Fruit fly (Drosophila melanogaster) whole organism, prepupa: Measurements from ENCODE around the gene Cdc14.

Experiments used
- Blimp-1 ChIP-seq: fragments of 200-800 bp; sonication (Bioruptor generic); optimal IDR thresholded peaks from 3 replicates; lab custom pipeline; 2017; ENCODE audit warnings: missing biosample characterization, missing genetic modification characterization, mild to moderate bottlenecking, moderate library complexity, missing genetic modification reagents
- CG10669 ChIP-seq: fragments of 200-800 bp; sonication (Bioruptor generic); optimal IDR thresholded peaks from 3 replicates; lab custom pipeline; 2018; ENCODE audit warnings: missing biosample characterization, mild to moderate bottlenecking, missing genetic modification characterization, moderate library complexity
- CG11294 ChIP-seq: fragments of 200-800 bp; sonication (Bioruptor generic); IDR thresholded peaks from 2 replicates; pipeline ENCODE4 v1.3.6; 2022; ENCODE audit warnings: missing biosample characterization, missing genetic modification characterization
- CG11762 ChIP-seq: fragments of 200-800 bp; sonication (Bioruptor generic); optimal IDR thresholded peaks from 3 replicates; lab custom pipeline; 2016; ENCODE audit warnings: missing biosample characterization, missing genetic modification characterization; ENCODE audit not compliant: insufficient read depth
- CG11902 ChIP-seq: fragments of 200-800 bp; sonication (Bioruptor generic); optimal IDR thresholded peaks from 3 replicates; lab custom pipeline; 2016; ENCODE audit warnings: missing biosample characterization, missing genetic modification characterization
- CG15336 ChIP-seq: fragments of 200-800 bp; sonication (Bioruptor generic); IDR thresholded peaks from 2 replicates; pipeline ENCODE4 v1.3.6; 2022; ENCODE audit warnings: missing biosample characterization, missing genetic modification characterization
- CG1621 ChIP-seq: fragments of 200-800 bp; sonication (Bioruptor generic); optimal IDR thresholded peaks from 3 replicates; lab custom pipeline; 2018; ENCODE audit warnings: missing biosample characterization, mild to moderate bottlenecking, missing genetic modification characterization
- CG3032 ChIP-seq: fragments of 200-800 bp; optimal IDR thresholded peaks from 2 replicates; lab custom pipeline; 2019; ENCODE audit warnings: missing biosample characterization, mild to moderate bottlenecking, missing genetic modification characterization, moderate library complexity
- CG31627 ChIP-seq: fragments of 200-800 bp; sonication (Bioruptor generic); optimal IDR thresholded peaks from 3 replicates; lab custom pipeline; 2016; ENCODE audit warnings: missing biosample characterization, missing genetic modification characterization
- CG32006 ChIP-seq: fragments of 200-800 bp; sonication (Bioruptor generic); optimal IDR thresholded peaks from 3 replicates; lab custom pipeline; 2017; ENCODE audit warnings: missing biosample characterization, mild to moderate bottlenecking, missing genetic modification characterization
- CG34406 ChIP-seq: fragments of 200-800 bp; sonication (Bioruptor generic); optimal IDR thresholded peaks from 3 replicates; lab custom pipeline; 2016; ENCODE audit warnings: missing biosample characterization, missing genetic modification characterization
- CG3919 ChIP-seq: fragments of 200-800 bp; sonication (Bioruptor generic); optimal IDR thresholded peaks from 3 replicates; lab custom pipeline; 2016; ENCODE audit warnings: missing biosample characterization, missing genetic modification characterization
- CG4318 ChIP-seq: fragments of 200-800 bp; sonication (Bioruptor generic); optimal IDR thresholded peaks from 3 replicates; lab custom pipeline; 2017; ENCODE audit warnings: missing biosample characterization, mild to moderate bottlenecking, missing genetic modification characterization
- CG6854 ChIP-seq: fragments of 200-800 bp; sonication (Bioruptor generic); optimal IDR thresholded peaks from 2 replicates; lab custom pipeline; 2017; ENCODE audit warnings: missing biosample characterization, mild to moderate bottlenecking, missing genetic modification characterization
- CG7368 ChIP-seq: fragments of 200-800 bp; sonication (Bioruptor generic); optimal IDR thresholded peaks from 3 replicates; lab custom pipeline; 2016; ENCODE audit warnings: missing biosample characterization, missing genetic modification characterization
- CG8119 ChIP-seq: fragments of 200-800 bp; sonication (Bioruptor generic); IDR thresholded peaks from 3 replicates; pipeline ENCODE4 v1.3.6; 2022; ENCODE audit warnings: missing biosample characterization, missing genetic modification characterization
- CG8319 ChIP-seq: fragments of 200-800 bp; sonication (Bioruptor generic); optimal IDR thresholded peaks from 3 replicates; lab custom pipeline; 2016; ENCODE audit warnings: missing biosample characterization, missing genetic modification characterization
- CG8632 ChIP-seq: fragments of 200-800 bp; sonication (Bioruptor generic); optimal IDR thresholded peaks from 3 replicates; lab custom pipeline; 2016; ENCODE audit warnings: missing biosample characterization, missing genetic modification characterization
- CG9139 ChIP-seq: fragments of 200-800 bp; sonication (Bioruptor generic); optimal IDR thresholded peaks from 3 replicates; lab custom pipeline; 2017; ENCODE audit warnings: missing biosample characterization, mild to moderate bottlenecking, missing genetic modification characterization
- Eip75B ChIP-seq: fragments of 200-800 bp; sonication (Bioruptor generic); optimal IDR thresholded peaks from 3 replicates; lab custom pipeline; 2016; ENCODE audit warnings: missing biosample characterization, missing genetic modification characterization
- Eip78C ChIP-seq: fragments of 200-800 bp; sonication (Bioruptor generic); peaks from one replicate; lab custom pipeline; 2016; ENCODE audit warnings: missing biosample characterization, missing genetic modification characterization
- Eip93F ChIP-seq: fragments of 200-800 bp; sonication (Bioruptor generic); optimal IDR thresholded peaks from 2 replicates; lab custom pipeline; 2016; ENCODE audit warnings: missing biosample characterization, mild to moderate bottlenecking, missing genetic modification characterization
- Ets21C ChIP-seq: fragments of 200-800 bp; sonication (Bioruptor generic); optimal IDR thresholded peaks from 3 replicates; lab custom pipeline; 2016; ENCODE audit warnings: missing biosample characterization, missing genetic modification characterization
- Ets96B ChIP-seq: fragments of 200-800 bp; optimal IDR thresholded peaks from 2 replicates; lab custom pipeline; 2019; ENCODE audit warnings: missing biosample characterization, mild to moderate bottlenecking, missing genetic modification characterization, moderate library complexity
- Hr38 ChIP-seq: sonication (Bioruptor generic); optimal IDR thresholded peaks from 2 replicates; lab custom pipeline; 2016; ENCODE audit warnings: missing biosample characterization, missing genetic modification characterization
- Hr39 ChIP-seq: fragments of 200-800 bp; sonication (Bioruptor generic); optimal IDR thresholded peaks from 2 replicates; lab custom pipeline; 2016; ENCODE audit warnings: missing biosample characterization, missing genetic modification characterization
- Hr4 ChIP-seq: fragments of 200-800 bp; sonication (Bioruptor generic); optimal IDR thresholded peaks from 3 replicates; lab custom pipeline; 2016; ENCODE audit warnings: missing biosample characterization, missing genetic modification characterization
- Lpt ChIP-seq: fragments of 200-800 bp; sonication (Bioruptor generic); optimal IDR thresholded peaks from 3 replicates; lab custom pipeline; 2016; ENCODE audit warnings: missing biosample characterization, missing genetic modification characterization
- Met ChIP-seq: fragments of 200-800 bp; sonication (Bioruptor generic); optimal IDR thresholded peaks from 3 replicates; lab custom pipeline; 2016; ENCODE audit warnings: missing biosample characterization, missing genetic modification characterization
- Sox102F ChIP-seq: fragments of 200-800 bp; sonication (Bioruptor generic); optimal IDR thresholded peaks from 2 replicates; lab custom pipeline; 2016; ENCODE audit warnings: missing biosample characterization, mild to moderate bottlenecking, missing genetic modification characterization
- Sox14 ChIP-seq: fragments of 200-800 bp; sonication (Bioruptor generic); optimal IDR thresholded peaks from 3 replicates; lab custom pipeline; 2016; ENCODE audit warnings: missing biosample characterization, missing genetic modification characterization
- achi ChIP-seq: fragments of 200-800 bp; sonication (Bioruptor generic); optimal IDR thresholded peaks from 3 replicates; lab custom pipeline; 2016; ENCODE audit warnings: missing biosample characterization, missing genetic modification characterization
- cyc ChIP-seq: fragments of 200-800 bp; sonication (Bioruptor generic); optimal IDR thresholded peaks from 3 replicates; lab custom pipeline; 2016; ENCODE audit warnings: missing biosample characterization, missing genetic modification characterization
- dac ChIP-seq: fragments of 200-800 bp; sonication (Bioruptor generic); optimal IDR thresholded peaks from 2 replicates; lab custom pipeline; 2017; ENCODE audit warnings: missing biosample characterization, mild to moderate bottlenecking, missing genetic modification characterization
- dsx ChIP-seq: fragments of 200-800 bp; optimal IDR thresholded peaks from 3 replicates; lab custom pipeline; 2019; ENCODE audit warnings: missing biosample characterization, mild to moderate bottlenecking, missing genetic modification characterization, moderate library complexity; ENCODE audit not compliant: poor library complexity, severe bottlenecking
- esn ChIP-seq: fragments of 200-800 bp; sonication (Bioruptor generic); optimal IDR thresholded peaks from 2 replicates; lab custom pipeline; 2016; ENCODE audit warnings: missing biosample characterization, mild to moderate bottlenecking, missing genetic modification characterization, moderate library complexity
- fd59A ChIP-seq: fragments of 200-800 bp; sonication (Bioruptor generic); optimal IDR thresholded peaks from 2 replicates; lab custom pipeline; 2017; ENCODE audit warnings: missing biosample characterization, mild to moderate bottlenecking, missing genetic modification characterization, missing genetic modification reagents
- fd85E ChIP-seq: fragments of 200-800 bp; sonication (Bioruptor generic); optimal IDR thresholded peaks from 3 replicates; lab custom pipeline; 2016; ENCODE audit warnings: missing biosample characterization, missing genetic modification characterization
- fkh ChIP-seq: fragments of 200-800 bp; sonication (Bioruptor generic); optimal IDR thresholded peaks from 3 replicates; lab custom pipeline; 2017; ENCODE audit warnings: missing biosample characterization, mild to moderate bottlenecking, missing genetic modification characterization, moderate library complexity
- lz ChIP-seq: fragments of 200-800 bp; sonication (Bioruptor generic); optimal IDR thresholded peaks from 3 replicates; lab custom pipeline; 2016; ENCODE audit warnings: missing biosample characterization, missing genetic modification characterization
- net ChIP-seq: fragments of 200-800 bp; sonication (Bioruptor generic); optimal IDR thresholded peaks from 3 replicates; lab custom pipeline; 2016; ENCODE audit warnings: missing biosample characterization, missing genetic modification characterization
- pdm3 ChIP-seq: fragments of 200-800 bp; sonication (Bioruptor generic); optimal IDR thresholded peaks from 3 replicates; lab custom pipeline; 2016; ENCODE audit warnings: missing biosample characterization, missing genetic modification characterization
- salr ChIP-seq, 2 experiments: fragments of 200-800 bp; sonication (Bioruptor generic); optimal IDR thresholded peaks; 3 replicates each; lab custom pipeline; 2016 to 2018; ENCODE audit warnings: missing biosample characterization in 2 of 2, missing genetic modification characterization in 2 of 2, mild to moderate bottlenecking in 1 of 2
- spab ChIP-seq: fragments of 200-800 bp; sonication (Bioruptor generic); optimal IDR thresholded peaks from 2 replicates; lab custom pipeline; 2017; ENCODE audit warnings: missing biosample characterization, mild to moderate bottlenecking, missing genetic modification characterization, missing genetic modification reagents
- ss ChIP-seq, 2 experiments: fragments of 200-800 bp; sonication (Bioruptor generic); optimal IDR thresholded peaks; 2 replicates in 1 of 2; 3 replicates in 1 of 2; lab custom pipeline; 2017 to 2018; ENCODE audit warnings: mild to moderate bottlenecking in 2 of 2, missing biosample characterization in 2 of 2, missing genetic modification characterization in 2 of 2, moderate library complexity in 1 of 2
- topi ChIP-seq: fragments of 200-800 bp; sonication (Bioruptor generic); optimal IDR thresholded peaks from 3 replicates; lab custom pipeline; 2016; ENCODE audit warnings: missing biosample characterization, missing genetic modification characterization

Gene Cdc14

dm6 chr2L:7828231-7828630 lies 17.7 kb upstream of the Cdc14 start (continued):
- TF ChIP-seq Lpt (GFP tag; lab: Kevin White, UChicago) = peak; percentile 31
- TF ChIP-seq Blimp-1 (GFP tag; lab: Kevin White, UChicago) = no peak
- no peak for TF ChIP-seq CG11902 (GFP tag; lab: Kevin White, UChicago)
- peak; percentile 36 for TF ChIP-seq topi (GFP tag; lab: Kevin White, UChicago)
- no peak for TF ChIP-seq dac (GFP tag; lab: Kevin White, UChicago)
- peak; percentile 26 for TF ChIP-seq net (GFP tag; lab: Kevin White, UChicago)

DNA sequence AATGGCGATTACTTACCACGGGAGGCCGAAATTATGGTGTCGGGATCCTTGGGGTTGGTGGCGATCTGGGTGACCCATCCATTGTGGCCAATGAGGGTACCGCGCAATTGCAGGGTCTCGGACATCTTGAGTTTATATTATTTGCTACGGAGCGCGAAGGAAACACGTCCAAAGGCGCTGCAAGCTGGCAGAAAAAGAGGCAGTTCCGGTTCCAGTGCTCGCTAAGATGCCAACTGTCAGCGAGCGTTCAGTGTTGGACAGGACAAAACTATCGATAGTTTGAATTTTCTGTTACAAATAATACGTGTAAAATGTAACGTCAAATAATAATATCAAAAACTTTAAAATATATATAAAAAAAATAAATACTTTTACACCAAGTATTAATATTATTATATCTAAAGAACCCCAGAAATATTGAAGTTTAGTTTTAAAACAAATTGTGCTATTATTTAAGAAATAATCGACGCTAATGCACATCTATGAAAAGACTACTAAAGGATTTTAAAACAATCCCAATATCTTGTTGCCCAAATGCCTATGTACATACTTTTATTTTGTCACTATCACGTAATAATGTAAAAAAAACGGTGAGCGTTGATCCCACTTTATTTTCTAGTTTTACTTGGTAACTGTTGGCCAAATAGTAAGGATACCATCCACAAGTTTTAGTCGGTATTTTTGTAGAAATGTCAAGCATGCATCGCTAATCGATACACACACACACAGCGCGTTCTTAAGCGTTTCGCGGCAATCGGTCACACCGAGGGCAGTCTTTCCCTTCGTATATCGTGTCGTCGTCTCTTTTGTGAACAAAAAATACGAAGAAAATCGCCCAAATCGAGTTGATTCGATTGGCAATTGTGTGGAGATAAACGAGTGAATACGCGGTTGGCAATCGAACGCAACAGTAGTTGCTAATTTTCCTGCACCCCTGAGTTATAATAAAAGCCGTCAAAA lies 16.8 kb upstream of the Cdc14 start, which contains the start of the genes Rack1 and mts:
Gene Rack1, minus strand, starts transcription at position 271 of the 960 bp plus-strand sequence.
Gene mts, plus strand, starts transcription at position 606 of the 960 bp plus-strand sequence.
- TF ChIP-seq pdm3 (peak; percentile 61), CG32006 (GFP tag; lab: Kevin White, UChicago) (no peak), CG4318 (GFP tag; lab: Kevin White, UChicago) (no peak), Ets96B (tag; lab: Kevin White, UChicago) (no peak), CG1621 (tag; lab: Kevin White, UChicago) (peak; percentile 62), net (GFP tag; lab: Kevin White, UChicago) (peak; percentile 84), CG15336 (GFP tag; lab: Robert Waterston, UW) (no peak), Sox14 (no peak), Eip93F (no peak), dac (GFP tag; lab: Kevin White, UChicago) (peak; percentile 54), Eip78C (GFP tag; lab: Kevin White, UChicago) (peak; percentile 94), salr (GFP tag; optimal IDR thresholded peaks at IDR 0.05; lab: Kevin White, UChicago) (peak; percentile 36 to 83), CG11902 (GFP tag; lab: Kevin White, UChicago) (peak; percentile 49), CG34406 (peak; percentile 73), cyc (GFP tag; lab: Kevin White, UChicago) (peak; percentile 77), Hr39 (peak; percentile 64), CG11294 (GFP tag; lab: Robert Waterston, UW) (no peak), CG10669 (GFP tag; lab: Kevin White, UChicago) (peak; percentile 71), Ets21C (GFP tag; lab: Kevin White, UChicago) (no peak), dsx (GFP tag; lab: Kevin White, UChicago) (peak; percentile 31), CG7368 (peak; percentile 74), fd85E (GFP tag; lab: Kevin White, UChicago) (peak; percentile 72), Blimp-1 (GFP tag; lab: Kevin White, UChicago) (peak; percentile 59), achi (GFP tag; lab: Kevin White, UChicago) (peak; percentile 100), lz (GFP tag; lab: Kevin White, UChicago) (peak; percentile 82), Hr38 (GFP tag; lab: Kevin White, UChicago) (no peak), esn (GFP tag; lab: Kevin White, UChicago) (peak; percentile 85), Sox102F (GFP tag; lab: Kevin White, UChicago) (peak; percentile 78), Hr4 (GFP tag; lab: Kevin White, UChicago) (peak; percentile 43), CG11762 (GFP tag; lab: Kevin White, UChicago) (peak; percentile 47), CG8119 (GFP tag; lab: Robert Waterston, UW) (peak; percentile 34; the same call in 1 of the 3 replicates), CG3032 (peak; percentile 60), CG3919 (GFP tag; lab: Kevin White, UChicago) (peak; percentile 90), fkh (GFP tag; lab: Kevin White, UChicago) (peak; percentile 57), CG8632 (GFP tag; lab: Kevin White, UChicago) (peak; percentile 65), spab (GFP tag; lab: Kevin White, UChicago) (peak; percentile 35), Eip75B (GFP tag; lab: Kevin White, UChicago) (peak; percentile 71), CG6854 (peak; percentile 90), CG9139 (GFP tag; lab: Kevin White, UChicago) (peak; percentile 82), fd59A (GFP tag; lab: Kevin White, UChicago) (no peak), topi (GFP tag; lab: Kevin White, UChicago) (peak; percentile 79), ss (GFP tag; optimal IDR thresholded peaks at IDR 0.05; lab: Kevin White, UChicago) (peak; percentile 73 to 83), CG31627 (peak; percentile 64), Met (GFP tag; lab: Kevin White, UChicago) (peak; percentile 78), Lpt (GFP tag; lab: Kevin White, UChicago) (no peak), CG8319 (GFP tag; lab: Kevin White, UChicago) (peak; percentile 61)
